Worm (Caenorhabditis elegans) whole organism, L4/young adult: Measurements from ENCODE around the gene F29G6.1.

Experiments
- dao-5 ChIP-seq: sonication (generic microtip); optimal IDR thresholded peaks from 2 replicates; lab custom pipeline; 2016; ENCODE audit warnings: missing genotype, missing genetic modification characterization, moderate library complexity, missing compliant biosample characterization
- him-1 ChIP-seq: sonication (generic microtip); optimal IDR thresholded peaks from 2 replicates; lab custom pipeline; 2016; ENCODE audit warnings: missing genotype, missing genetic modification reagents, missing genetic modification characterization, missing compliant biosample characterization

DNA sequence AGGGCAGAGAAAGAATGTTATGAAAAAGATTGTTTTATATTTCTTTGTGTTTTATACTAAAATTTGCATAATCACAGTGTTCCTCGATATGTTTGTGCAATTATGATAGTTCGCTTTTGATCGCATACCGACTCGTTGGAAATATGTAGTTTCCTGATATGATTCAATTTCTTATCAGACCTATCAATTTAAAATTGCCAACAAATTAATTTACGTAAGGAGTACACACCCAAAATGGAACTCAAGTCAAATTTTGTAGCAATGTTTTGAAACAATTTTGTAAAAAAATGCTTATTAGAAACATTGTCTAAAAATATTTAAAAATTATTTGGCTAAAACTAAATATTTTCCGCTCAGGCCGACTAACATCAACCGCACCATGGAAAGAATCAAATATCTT, 1.5 kb upstream of the F29G6.1 start:
- no peak for TF ChIP-seq him-1 (tag; lab: Kevin White, UChicago)
- TF ChIP-seq dao-5 (tag; lab: Kevin White, UChicago) = no peak
